Fruit fly (Drosophila melanogaster) whole organism, adult: ENCODE data around the gene Spt7.

ENCODE experiments used
- CG11617 ChIP-seq: fragments of 200-800 bp; sonication (Bioruptor generic); optimal IDR thresholded peaks from 2 replicates; lab custom pipeline; 2017; ENCODE audit warnings: mild to moderate bottlenecking, missing biosample characterization, missing genetic modification reagents, missing genetic modification characterization
- CG12768 ChIP-seq: fragments of 200-800 bp; sonication (Bioruptor generic); optimal IDR thresholded peaks from 2 replicates; lab custom pipeline; 2017; ENCODE audit warnings: missing biosample characterization, missing genetic modification characterization, mild to moderate bottlenecking, moderate library complexity, missing genetic modification reagents
- CG14711 ChIP-seq: fragments of 200-800 bp; sonication (Bioruptor generic); optimal IDR thresholded peaks from 2 replicates; lab custom pipeline; 2018; ENCODE audit warnings: missing biosample characterization, mild to moderate bottlenecking, missing genetic modification characterization, moderate library complexity
- Crg-1 ChIP-seq: fragments of 200-800 bp; sonication (Bioruptor generic); optimal IDR thresholded peaks from 2 replicates; lab custom pipeline; 2016; ENCODE audit warnings: missing biosample characterization, missing genetic modification characterization
- Hr96 ChIP-seq: fragments of 200-800 bp; sonication (Bioruptor generic); optimal IDR thresholded peaks from 2 replicates; lab custom pipeline; 2016; ENCODE audit warnings: missing biosample characterization, missing genetic modification characterization
- kay ChIP-seq: fragments of 200-800 bp; sonication (Bioruptor generic); peaks from one replicate; lab custom pipeline; 2016; ENCODE audit warnings: missing biosample characterization, missing genetic modification characterization, borderline replicate concordance
- pad ChIP-seq: fragments of 200-800 bp; sonication (Bioruptor generic); optimal IDR thresholded peaks from 3 replicates; lab custom pipeline; 2017; ENCODE audit warnings: missing biosample characterization, missing genetic modification characterization, mild to moderate bottlenecking, moderate library complexity, missing genetic modification reagents
- tj ChIP-seq: fragments of 200-800 bp; sonication (Bioruptor generic); optimal IDR thresholded peaks from 3 replicates; lab custom pipeline; 2017; ENCODE audit warnings: missing biosample characterization, mild to moderate bottlenecking, missing genetic modification characterization, moderate library complexity
- toe ChIP-seq: fragments of 200-800 bp; sonication (Bioruptor generic); optimal IDR thresholded peaks from 2 replicates; lab custom pipeline; 2016; ENCODE audit warnings: missing biosample characterization, missing genetic modification characterization

DNA sequence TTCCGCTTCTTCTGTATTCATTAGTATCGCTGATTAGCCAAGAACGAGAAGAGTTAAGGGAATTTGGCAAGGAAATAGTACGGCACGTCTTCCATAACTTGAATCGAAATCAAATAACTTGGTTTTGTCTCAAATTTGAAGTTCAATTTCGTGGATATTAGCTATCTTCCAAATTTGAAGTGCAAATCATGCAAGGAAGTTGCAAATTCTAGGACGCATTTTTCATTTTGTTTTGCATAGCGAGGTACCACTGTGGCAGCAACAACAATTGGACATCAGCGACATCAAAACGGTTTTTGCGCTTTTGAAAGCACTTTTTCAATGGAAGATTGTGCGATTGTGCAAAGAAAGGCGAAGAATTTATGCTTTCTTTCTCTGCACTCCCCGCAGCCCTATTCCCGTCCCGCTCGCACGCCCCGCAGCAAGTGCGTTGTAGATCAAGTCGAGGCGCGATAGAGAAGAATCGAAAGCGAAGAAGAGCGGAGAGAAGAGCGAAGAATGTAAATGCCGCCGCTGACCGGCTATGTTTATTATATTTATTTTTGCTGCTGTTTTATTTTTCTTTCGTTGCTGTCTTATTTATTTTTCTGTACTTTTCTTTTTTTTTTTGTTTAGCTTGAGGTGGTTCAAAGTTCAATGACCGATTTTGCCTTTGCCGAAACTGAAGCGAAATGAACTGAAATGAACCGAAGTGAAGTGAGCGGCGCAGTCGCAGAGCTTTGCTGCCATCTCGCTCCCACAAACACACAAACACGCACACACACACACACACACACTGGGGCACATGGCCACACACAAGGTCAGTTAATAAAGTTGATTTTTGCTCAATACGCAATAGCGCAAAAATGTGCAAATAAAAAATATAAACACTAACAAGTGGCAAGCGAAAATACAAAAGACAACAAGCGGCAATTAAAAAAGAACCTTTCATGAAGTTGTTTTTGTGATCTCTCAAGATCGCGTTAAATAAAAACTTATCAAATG, 31.2 kb downstream of the Spt7 start:
- TF ChIP-seq pad (peak; percentile 45), Hr96 (GFP tag; lab: Kevin White, UChicago) (no peak), CG11617 (GFP tag; lab: Kevin White, UChicago) (no peak), kay (GFP tag; lab: Kevin White, UChicago) (peak; percentile 50), CG14711 (tag; lab: Kevin White, UChicago) (peak; percentile 69), toe (GFP tag; lab: Kevin White, UChicago) (no peak), CG12768 (no peak), Crg-1 (GFP tag; lab: Kevin White, UChicago) (peak; percentile 24), tj (GFP tag; lab: Kevin White, UChicago) (peak; percentile 84)
